Worm (Caenorhabditis elegans): ENCODE results near the gene Y48B6A.1.

- TF ChIP-seq nhr-76 (tag; optimal IDR thresholded peaks at IDR 0.05) = no peak
- no peak for TF ChIP-seq ceh-9 (tag; optimal IDR thresholded peaks at IDR 0.05)
- no peak for TF ChIP-seq nhr-11 (tag; optimal IDR thresholded peaks at IDR 0.05)
- TF ChIP-seq nhr-237 (tag; optimal IDR thresholded peaks at IDR 0.05) = no peak
- TF ChIP-seq unc-62 (GFP tag; optimal IDR thresholded peaks at IDR 0.05) = no peak
- TF ChIP-seq tbx-2 (tag; optimal IDR thresholded peaks at IDR 0.05) = no peak
- no peak for TF ChIP-seq unc-39 (tag; optimal IDR thresholded peaks at IDR 0.05)
- TF ChIP-seq mdl-1 (tag; optimal IDR thresholded peaks at IDR 0.05) = no peak
Observed at ce11 chrII:14122065-14122464, 32.1 kb downstream of the Y48B6A.1 start, which contains the start of gene K09E4.4.

Measured in whole organism, L3 larva.